Worm (Caenorhabditis elegans) whole organism, midembryonic: ENCODE data around the gene C15H9.11.

Experiments
- T22C8.4 ChIP-seq: fragments of 200-800 bp; sonication (Bioruptor generic); IDR thresholded peaks from 2 replicates; pipeline ENCODE4 v1.3.6; 2022; ENCODE audit warnings: missing genetic modification characterization, missing compliant biosample characterization
- cog-1 ChIP-seq: sonication (generic microtip); optimal IDR thresholded peaks from 2 replicates; lab custom pipeline; 2016; ENCODE audit warnings: missing genetic modification characterization, missing compliant biosample characterization
- flt-1 ChIP-seq: fragments of 200-800 bp; sonication (Bioruptor generic); IDR thresholded peaks from 2 replicates; pipeline ENCODE4 v1.3.6; 2022; ENCODE audit warnings: missing genetic modification characterization, missing compliant biosample characterization
- klf-2 ChIP-seq: fragments of 200-800 bp; sonication (Bioruptor generic); conservative IDR thresholded peaks from 2 replicates; pipeline ENCODE4 v1.3.6; 2022; ENCODE audit warnings: missing genetic modification reagents, missing genetic modification characterization, missing compliant biosample characterization
- med-1 ChIP-seq: sonication (generic microtip); optimal IDR thresholded peaks from 2 replicates; lab custom pipeline; 2017; ENCODE audit warnings: missing genetic modification characterization, mild to moderate bottlenecking, missing compliant biosample characterization, antibody characterized with exemption, missing genetic modification reagents; ENCODE audit not compliant: insufficient read depth
- ref-1 ChIP-seq: fragments of 200-800 bp; sonication (Bioruptor generic); conservative IDR thresholded peaks from 2 replicates; pipeline ENCODE4 v1.3.6; 2022; ENCODE audit warnings: missing genetic modification reagents, missing genetic modification characterization, missing compliant biosample characterization
- tab-1 ChIP-seq: fragments of 200-800 bp; sonication (Bioruptor generic); IDR thresholded peaks from 2 replicates; pipeline ENCODE4 v1.3.6; 2022; ENCODE audit warnings: missing genetic modification characterization, missing compliant biosample characterization
- ztf-23 ChIP-seq: fragments of 200-800 bp; sonication (Bioruptor generic); IDR thresholded peaks from 2 replicates; pipeline ENCODE4 v1.3.6; 2022; ENCODE audit warnings: missing genetic modification reagents, missing genetic modification characterization, missing compliant biosample characterization
- ztf-29 ChIP-seq: fragments of 200-800 bp; sonication (Bioruptor generic); IDR thresholded peaks from 2 replicates; pipeline ENCODE4 v1.3.6; 2022; ENCODE audit warnings: missing genetic modification reagents, missing genetic modification characterization, missing compliant biosample characterization

Gene C15H9.11

ce11 chrX:6118086-6118825 lies 15.1 kb upstream of the C15H9.11 start, which contains the start of gene C15H9.2:
Gene C15H9.2 (plus strand): TSS chrX:6118526.
- TF ChIP-seq ref-1 (no peak), klf-2 (no peak), cog-1 (tag; lab: Kevin White, UChicago) (no peak), tab-1 (GFP tag; lab: Robert Waterston, UW) (no peak), ztf-29 (GFP tag; lab: Robert Waterston, UW) (no peak), med-1 (GFP tag; lab: Kevin White, UChicago) (no peak), T22C8.4 (GFP tag; lab: Robert Waterston, UW) (no peak), ztf-23 (no peak)

- no peak for TF ChIP-seq ref-1
- no peak for TF ChIP-seq ztf-23
These were observed 12.3 kb upstream of the C15H9.11 start, which contains the start of gene C15H9.3 for ce11 chrX:6115502-6115901. Gene C15H9.3 (plus strand): TSS chrX:6115802.

- TF ChIP-seq T22C8.4 (GFP tag; lab: Robert Waterston, UW) (no peak), ztf-29 (GFP tag; lab: Robert Waterston, UW) (no peak), ref-1 (no peak), ztf-23 (no peak), med-1 (GFP tag; lab: Kevin White, UChicago) (no peak), cog-1 (tag; lab: Kevin White, UChicago) (no peak), klf-2 (no peak), flt-1 (GFP tag; lab: Robert Waterston, UW) (no peak), tab-1 (GFP tag; lab: Robert Waterston, UW) (no peak)
These were observed 9.6 kb upstream of the C15H9.11 start, which contains the start of gene prx-3 for ce11 chrX:6112817-6113216. Gene prx-3 (minus strand): TSS chrX:6112917.

- TF ChIP-seq med-1 (GFP tag; lab: Kevin White, UChicago): no peak
- no peak for TF ChIP-seq ztf-23
- no peak for TF ChIP-seq tab-1 (GFP tag; lab: Robert Waterston, UW)
- TF ChIP-seq T22C8.4 (GFP tag; lab: Robert Waterston, UW): no peak
- TF ChIP-seq ztf-29 (GFP tag; lab: Robert Waterston, UW): no peak
- no peak for TF ChIP-seq ref-1
- TF ChIP-seq cog-1 (tag; lab: Kevin White, UChicago): no peak
- TF ChIP-seq flt-1 (GFP tag; lab: Robert Waterston, UW): no peak
- TF ChIP-seq klf-2: no peak
These were observed 6.1 kb upstream of the C15H9.11 start, which contains the start of gene kynu-1 for ce11 chrX:6109288-6109770. Gene kynu-1 (minus strand): TSS chrX:6109338.

ce11 chrX:6107962-6108361 lies 4.8 kb upstream of the C15H9.11 start:
- TF ChIP-seq ref-1 (no peak), cog-1 (tag; lab: Kevin White, UChicago) (no peak), T22C8.4 (GFP tag; lab: Robert Waterston, UW) (no peak), ztf-23 (no peak), klf-2 (no peak), ztf-29 (GFP tag; lab: Robert Waterston, UW) (no peak), med-1 (GFP tag; lab: Kevin White, UChicago) (no peak), flt-1 (GFP tag; lab: Robert Waterston, UW) (no peak), tab-1 (GFP tag; lab: Robert Waterston, UW) (no peak)

ce11 chrX:6100395-6101099 lies 2.6 kb downstream of the C15H9.11 start:
- TF ChIP-seq T22C8.4 (GFP tag; lab: Robert Waterston, UW) (no peak), flt-1 (GFP tag; lab: Robert Waterston, UW) (no peak), tab-1 (GFP tag; lab: Robert Waterston, UW) (no peak), med-1 (GFP tag; lab: Kevin White, UChicago) (no peak), cog-1 (tag; lab: Kevin White, UChicago) (no peak), klf-2 (no peak), ref-1 (no peak), ztf-29 (GFP tag; lab: Robert Waterston, UW) (no peak), ztf-23 (no peak)

- TF ChIP-seq ztf-29 (GFP tag; lab: Robert Waterston, UW) (no peak), ztf-23 (0 out of 2 replicates have a peak, but pooled peaks have one; percentile 17)
These were observed 4.8 kb downstream of the C15H9.11 start for ce11 chrX:6098420-6098819.

- TF ChIP-seq cog-1 (tag; lab: Kevin White, UChicago): peak; percentile 40
- TF ChIP-seq tab-1 (GFP tag; lab: Robert Waterston, UW): peak; percentile 64; the same call in 1 of the 2 replicates
- TF ChIP-seq flt-1 (GFP tag; lab: Robert Waterston, UW): 0 out of 2 replicates have a peak, but pooled peaks have one; percentile 28
- TF ChIP-seq ztf-29 (GFP tag; lab: Robert Waterston, UW): no peak
- peak; percentile 53; the same call in 1 of the 2 replicates for TF ChIP-seq ztf-23
- no peak for TF ChIP-seq ref-1
These were observed 5.6 kb downstream of the C15H9.11 start, which contains the start of gene C15H9.4 for ce11 chrX:6097551-6097950. Gene C15H9.4 (plus strand): TSS chrX:6097643.

- TF ChIP-seq ztf-23 (no peak), tab-1 (GFP tag; lab: Robert Waterston, UW) (no peak), ztf-29 (GFP tag; lab: Robert Waterston, UW) (no peak), klf-2 (no peak), T22C8.4 (GFP tag; lab: Robert Waterston, UW) (no peak), cog-1 (tag; lab: Kevin White, UChicago) (no peak), flt-1 (GFP tag; lab: Robert Waterston, UW) (no peak), med-1 (GFP tag; lab: Kevin White, UChicago) (no peak)
These were observed 10.2 kb downstream of the C15H9.11 start, which contains the start of gene C15H9.5 for ce11 chrX:6093046-6093445. Gene C15H9.5 (plus strand): TSS chrX:6093300.
